Worm (Caenorhabditis elegans) whole organism, young adult: Measurements from ENCODE around the gene ZK822.10.

ENCODE experiments used
- B0336.3 ChIP-seq: fragments of 200-800 bp; sonication (Bioruptor generic); IDR thresholded peaks from 2 replicates; pipeline ENCODE4 v1.3.6; 2022; ENCODE audit warnings: missing genetic modification characterization, missing compliant biosample characterization
- F33H1.4 ChIP-seq: fragments of 200-800 bp; sonication (Bioruptor generic); IDR thresholded peaks from 2 replicates; pipeline ENCODE4 v1.3.6; 2022; ENCODE audit warnings: missing genetic modification reagents, missing genetic modification characterization, missing compliant biosample characterization
- K11D2.4 ChIP-seq: fragments of 200-800 bp; sonication (Bioruptor generic); IDR thresholded peaks from 2 replicates; pipeline ENCODE4 v1.3.6; 2022; ENCODE audit warnings: missing genetic modification reagents, missing genetic modification characterization, missing compliant biosample characterization
- K12H6.12 ChIP-seq: fragments of 200-800 bp; sonication (Bioruptor generic); optimal IDR thresholded peaks from 2 replicates; lab custom pipeline; 2018; ENCODE audit warnings: mild to moderate bottlenecking, missing genetic modification characterization, missing compliant biosample characterization
- Y53G8AR.9 ChIP-seq: fragments of 200-800 bp; sonication (Bioruptor generic); conservative IDR thresholded peaks from 2 replicates; pipeline ENCODE4 v1.3.6; 2022; ENCODE audit warnings: missing genetic modification reagents, missing genetic modification characterization, missing compliant biosample characterization
- Y95B8A.8 ChIP-seq: fragments of 200-800 bp; sonication (Bioruptor generic); IDR thresholded peaks from 2 replicates; pipeline ENCODE4 v1.3.6; 2022; ENCODE audit warnings: missing genetic modification reagents, missing genetic modification characterization, missing compliant biosample characterization
- akir-1 ChIP-seq: fragments of 200-800 bp; sonication (Bioruptor generic); optimal IDR thresholded peaks from 2 replicates; lab custom pipeline; 2018; ENCODE audit warnings: mild to moderate bottlenecking, missing genetic modification characterization, moderate library complexity, missing compliant biosample characterization
- ama-1 ChIP-seq, 3 experiments: fragments of 150-350 bp in 1 of 3; sonication (generic microtip) in 2 of 3; optimal IDR thresholded peaks; 2 replicates each; lab custom pipeline; 2014 to 2018; ENCODE audit warnings: missing biosample characterization in 2 of 3, missing genetic modification characterization in 2 of 3, missing genetic modification reagents in 2 of 3
- aptf-2 ChIP-seq: fragments of 200-800 bp; sonication (Bioruptor generic); conservative IDR thresholded peaks from 2 replicates; pipeline ENCODE4 v1.3.6; 2022; ENCODE audit warnings: missing genetic modification reagents, missing genetic modification characterization, missing compliant biosample characterization
- atf-7 ChIP-seq: sonication (generic microtip); optimal IDR thresholded peaks from 2 replicates; lab custom pipeline; 2017; ENCODE audit warnings: mild to moderate bottlenecking, missing genetic modification characterization, missing compliant biosample characterization
- cebp-1 ChIP-seq, 2 experiments: fragments of 200-800 bp in 1 of 2; sonication (Bioruptor generic) in 1 of 2; sonication (generic microtip) in 1 of 2; IDR thresholded peaks in 1 of 2; optimal IDR thresholded peaks in 1 of 2; 2 replicates each; pipeline versions ENCODE4 v1.3.6 to Lab custom; 2017 to 2022; ENCODE audit warnings: missing compliant biosample characterization in 2 of 2, missing genetic modification characterization in 2 of 2, mild to moderate bottlenecking in 1 of 2, missing genetic modification reagents in 1 of 2, moderate library complexity in 1 of 2
- ceh-27 ChIP-seq: fragments of 200-800 bp; sonication (Bioruptor generic); optimal IDR thresholded peaks from 2 replicates; lab custom pipeline; 2018; ENCODE audit warnings: mild to moderate bottlenecking, missing genetic modification characterization, moderate library complexity, missing compliant biosample characterization
- dox-1 ChIP-seq: fragments of 200-800 bp; sonication (Bioruptor generic); IDR thresholded peaks from 2 replicates; pipeline ENCODE4 v1.3.6; 2022; ENCODE audit warnings: missing genetic modification reagents, missing genetic modification characterization, missing compliant biosample characterization
- egl-44 ChIP-seq: fragments of 200-800 bp; sonication (Bioruptor generic); IDR thresholded peaks from 2 replicates; pipeline ENCODE4 v1.3.6; 2022; ENCODE audit warnings: missing genetic modification reagents, missing genetic modification characterization, missing compliant biosample characterization
- ekl-4 ChIP-seq: fragments of 200-800 bp; sonication (Bioruptor generic); IDR thresholded peaks from 2 replicates; pipeline ENCODE4 v1.3.6; 2022; ENCODE audit warnings: missing genetic modification reagents, missing genetic modification characterization, missing compliant biosample characterization
- fkh-3 ChIP-seq: sonication (generic microtip); optimal IDR thresholded peaks from 2 replicates; lab custom pipeline; 2016; ENCODE audit warnings: mild to moderate bottlenecking, missing genetic modification characterization, missing compliant biosample characterization
- hlh-12 ChIP-seq: sonication (generic microtip); optimal IDR thresholded peaks from 2 replicates; lab custom pipeline; 2016; ENCODE audit warnings: missing genetic modification characterization, missing compliant biosample characterization
- hmg-1.2 ChIP-seq: fragments of 200-800 bp; sonication (Bioruptor generic); IDR thresholded peaks from 2 replicates; pipeline ENCODE4 v1.3.6; 2022; ENCODE audit warnings: missing genetic modification reagents, missing genetic modification characterization, missing compliant biosample characterization
- hsf-1 ChIP-seq: fragments of 200-800 bp; sonication (Bioruptor generic); IDR thresholded peaks from 2 replicates; pipeline ENCODE4 v1.3.6; 2022; ENCODE audit warnings: missing genetic modification reagents, missing genetic modification characterization, missing compliant biosample characterization
- lin-26 ChIP-seq: fragments of 200-800 bp; sonication (Bioruptor generic); IDR thresholded peaks from 2 replicates; pipeline ENCODE4 v1.3.6; 2022; ENCODE audit warnings: missing genetic modification reagents, missing genetic modification characterization, missing compliant biosample characterization
- madf-3 ChIP-seq: fragments of 200-800 bp; sonication (Bioruptor generic); IDR thresholded peaks from 2 replicates; pipeline ENCODE4 v1.3.6; 2022; ENCODE audit warnings: missing genetic modification reagents, missing genetic modification characterization, missing compliant biosample characterization
- madf-6 ChIP-seq: fragments of 200-800 bp; sonication (Bioruptor generic); IDR thresholded peaks from 2 replicates; pipeline ENCODE4 v1.3.6; 2022; ENCODE audit warnings: missing genetic modification reagents, missing genetic modification characterization, missing compliant biosample characterization
- mcd-1 ChIP-seq: fragments of 200-800 bp; sonication (Bioruptor generic); IDR thresholded peaks from 2 replicates; pipeline ENCODE4 v1.3.6; 2022; ENCODE audit warnings: missing genetic modification reagents, missing genetic modification characterization, missing compliant biosample characterization
- nhr-179 ChIP-seq: sonication (generic microtip); optimal IDR thresholded peaks from 2 replicates; lab custom pipeline; 2016; ENCODE audit warnings: mild to moderate bottlenecking, missing genetic modification characterization, missing compliant biosample characterization
- nhr-80 ChIP-seq: sonication (generic microtip); optimal IDR thresholded peaks from 2 replicates; lab custom pipeline; 2016; ENCODE audit warnings: missing genetic modification characterization, missing compliant biosample characterization
- pbrm-1 ChIP-seq: fragments of 200-800 bp; sonication (Bioruptor generic); IDR thresholded peaks from 2 replicates; pipeline ENCODE4 v1.3.6; 2022; ENCODE audit warnings: missing genetic modification reagents, missing genetic modification characterization, missing compliant biosample characterization
- repo-1 ChIP-seq: sonication (generic microtip); optimal IDR thresholded peaks from 2 replicates; lab custom pipeline; 2017; ENCODE audit warnings: mild to moderate bottlenecking, missing genetic modification characterization, missing compliant biosample characterization
- snpc-3.4 ChIP-seq: sonication (generic microtip); optimal IDR thresholded peaks from 2 replicates; lab custom pipeline; 2017; ENCODE audit warnings: missing genetic modification characterization, mild to moderate bottlenecking, missing compliant biosample characterization, antibody characterized with exemption, moderate library complexity, missing genotype, missing genetic modification reagents
- snpc-4 ChIP-seq, 5 experiments: fragments of 150-350 bp in 1 of 5; sonication (generic microtip) in 4 of 5; optimal IDR thresholded peaks; 2 replicates each; lab custom pipeline; 2014 to 2018; ENCODE audit warnings: missing genetic modification characterization in 5 of 5, missing biosample characterization in 3 of 5, antibody characterized with exemption in 2 of 5, mild to moderate bottlenecking in 2 of 5, missing compliant biosample characterization in 2 of 5, missing genotype in 2 of 5, moderate library complexity in 2 of 5, missing genetic modification reagents in 1 of 5
- unc-62 ChIP-seq: fragments of 150-350 bp; optimal IDR thresholded peaks from 2 replicates; lab custom pipeline; 2014; ENCODE audit warnings: missing biosample characterization, missing genetic modification reagents, missing genetic modification characterization

The ZK822.10 gene

DNA sequence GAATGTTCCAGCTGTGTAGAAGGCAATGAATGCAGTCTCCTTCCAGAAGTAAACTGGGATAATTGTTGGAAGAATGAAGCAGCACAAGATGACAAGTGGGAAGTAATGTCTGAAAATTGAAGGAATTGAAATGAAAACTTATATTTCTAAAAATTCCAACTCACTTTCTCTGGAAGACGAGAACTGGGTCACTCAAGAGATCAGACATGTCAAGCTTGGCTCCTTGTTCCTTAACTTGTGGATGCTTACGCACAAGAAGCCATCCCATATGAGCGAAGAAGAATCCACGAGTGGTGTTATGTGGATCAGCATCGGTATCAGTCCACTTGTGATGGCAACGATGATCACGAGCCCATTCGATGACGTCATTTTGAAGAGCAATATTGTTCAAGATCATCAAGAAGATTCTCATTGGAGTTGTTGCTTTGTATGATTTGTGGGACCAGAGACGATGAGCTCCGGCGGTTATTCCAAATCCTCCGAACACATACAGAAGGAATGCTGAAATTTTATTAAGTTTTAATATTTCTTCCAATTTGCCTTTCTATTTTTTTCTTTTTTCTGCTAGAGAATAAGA, 2.6 kb upstream of the ZK822.10 start:
- TF ChIP-seq K11D2.4 (GFP tag; lab: Robert Waterston, UW) = no peak
- TF ChIP-seq atf-7 (tag; lab: Kevin White, UChicago) = peak; percentile 85
- peak; percentile 56; the same call in 1 of the 2 replicates for TF ChIP-seq Y95B8A.8
- TF ChIP-seq Y53G8AR.9 = peak; percentile 68
- TF ChIP-seq ama-1 (optimal IDR thresholded peaks at IDR 0.05; lab: Kevin White, UChicago) = no peak
- TF ChIP-seq ama-1 (GFP tag; optimal IDR thresholded peaks at IDR 0.05; lab: Kevin White, UChicago) = peak in 1 of 2 experiments; percentile 6
- TF ChIP-seq K12H6.12 = no peak
- TF ChIP-seq lin-26 (GFP tag; lab: Robert Waterston, UW) = 0 out of 2 replicates have a peak, but pooled peaks have one; percentile 43
- TF ChIP-seq, all 124 proteins: peak for 5

DNA sequence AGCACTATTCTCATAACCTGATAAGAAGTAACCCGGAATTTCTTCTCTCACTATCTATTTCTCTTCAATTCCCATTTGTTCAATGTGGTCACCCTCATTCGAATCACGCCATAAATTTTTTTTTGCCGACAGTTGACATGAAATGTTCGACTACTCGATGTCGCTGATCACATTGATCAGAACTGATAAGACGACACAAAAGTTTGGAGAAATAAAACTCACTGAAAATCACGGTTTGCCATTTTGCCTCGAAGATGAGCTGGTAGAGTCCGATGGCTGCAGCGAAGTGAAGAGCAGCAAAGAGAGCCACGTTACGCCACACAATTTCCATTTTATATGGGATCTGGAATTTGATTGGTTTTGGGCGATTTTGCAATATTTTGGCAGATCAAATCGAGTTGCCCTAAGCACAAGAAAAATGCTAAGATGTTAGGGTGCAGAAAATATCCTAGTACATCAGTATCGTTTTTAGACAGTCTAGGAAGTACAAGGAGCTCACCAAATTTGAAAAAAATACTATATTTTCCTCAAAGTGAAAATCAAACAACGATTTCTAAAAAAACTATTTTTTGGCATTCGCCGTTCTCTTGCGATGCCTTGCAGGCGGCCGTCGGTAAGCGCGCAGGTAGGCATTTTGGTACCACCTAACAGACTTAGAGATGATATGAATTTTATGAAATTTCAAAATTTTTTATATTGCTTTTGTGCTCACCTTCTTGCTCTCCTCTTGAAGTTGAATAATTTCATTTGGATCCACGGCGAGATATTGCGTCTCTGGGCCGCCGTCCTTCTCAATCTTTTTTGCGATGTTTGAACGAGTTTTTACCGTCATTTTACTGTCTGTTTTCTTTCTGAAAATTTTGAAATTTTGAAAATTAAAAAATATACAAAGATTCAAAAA, 1.9 kb upstream of the ZK822.10 start, which contains the start of gene fat-6:
Gene fat-6, minus strand, starts transcription at position 851 of the 901 bp plus-strand sequence.
- TF ChIP-seq dox-1 (GFP tag; lab: Robert Waterston, UW) (0 out of 2 replicates have a peak, but pooled peaks have one; percentile 14), Y53G8AR.9 (peak; percentile 58; the same call in 1 of the 2 replicates), pbrm-1 (GFP tag; lab: Robert Waterston, UW) (peak; percentile 44; the same call in 1 of the 2 replicates), nhr-179 (tag; lab: Kevin White, UChicago) (no peak), nhr-80 (peak; percentile 43), repo-1 (tag; lab: Kevin White, UChicago) (peak; percentile 75), mcd-1 (GFP tag; lab: Robert Waterston, UW) (peak; percentile 11; the same call in 1 of the 2 replicates), atf-7 (tag; lab: Kevin White, UChicago) (peak; percentile 8), madf-3 (GFP tag; lab: Robert Waterston, UW) (0 out of 2 replicates have a peak, but pooled peaks have one; percentile 65), F33H1.4 (peak; percentile 8; the same call in 1 of the 2 replicates), cebp-1 (GFP tag; IDR thresholded peaks at IDR 0.05; lab: Robert Waterston, UW) (no peak), cebp-1 (tag; optimal IDR thresholded peaks at IDR 0.05; lab: Kevin White, UChicago) (peak; percentile 20), hlh-12 (tag; lab: Kevin White, UChicago) (no peak), B0336.3 (GFP tag; lab: Robert Waterston, UW) (peak; percentile 33; the same call in 1 of the 2 replicates), madf-6 (GFP tag; lab: Robert Waterston, UW) (0 out of 2 replicates have a peak, but pooled peaks have one; percentile 11), fkh-3 (tag; lab: Kevin White, UChicago) (no peak), ekl-4 (0 out of 2 replicates have a peak, but pooled peaks have one; percentile 30)

DNA sequence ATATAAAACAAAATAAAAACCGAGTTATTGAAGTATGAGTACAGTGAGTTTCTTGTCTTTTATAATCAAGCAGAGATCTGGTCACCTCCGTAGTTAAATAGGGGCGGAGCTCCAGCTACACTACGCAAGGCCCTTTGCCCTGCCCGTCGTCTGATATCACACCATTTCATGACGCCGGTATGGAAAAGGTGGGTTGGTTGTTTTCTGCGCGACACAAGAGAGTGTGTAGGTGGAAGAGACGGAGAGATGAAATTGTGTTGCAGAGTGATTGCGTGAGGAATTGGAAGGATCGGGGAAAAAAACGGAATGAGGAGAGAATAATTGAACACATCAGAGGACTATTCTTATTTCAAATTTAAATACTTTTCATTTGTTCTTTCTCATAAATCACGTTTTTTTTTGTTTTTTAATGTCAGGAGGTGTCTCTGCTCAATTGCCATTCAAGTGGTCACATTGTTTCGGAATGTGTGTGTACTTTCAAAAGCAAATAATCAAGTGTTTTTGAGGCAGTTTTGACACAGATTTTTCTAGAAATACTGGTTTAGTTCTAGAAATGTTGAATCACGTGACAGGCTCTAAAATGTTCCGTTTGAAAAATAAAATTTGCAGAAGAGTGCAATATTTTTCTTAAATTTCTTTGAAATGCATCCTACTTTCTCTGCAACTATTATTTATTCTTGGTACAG, 1.0 kb upstream of the ZK822.10 start, which contains the start of gene ZK822.9:
Gene ZK822.9, plus strand, starts transcription at position 180 of the 686 bp plus-strand sequence.
- TF ChIP-seq snpc-3.4 (tag; lab: Kevin White, UChicago) (peak; percentile 16), nhr-80 (peak; percentile 65), hsf-1 (peak; percentile 79), ekl-4 (no peak), akir-1 (GFP tag; lab: Kevin White, UChicago) (no peak), Y53G8AR.9 (0 out of 2 replicates have a peak, but pooled peaks have one; percentile 17), egl-44 (GFP tag; lab: Robert Waterston, UW) (0 out of 2 replicates have a peak, but pooled peaks have one; percentile 8), unc-62 (GFP tag; lab: Kevin White, UChicago) (peak; percentile 9), hmg-1.2 (GFP tag; lab: Robert Waterston, UW) (peak; percentile 63), ceh-27 (GFP tag; lab: Kevin White, UChicago) (peak; percentile 35), cebp-1 (GFP tag; IDR thresholded peaks at IDR 0.05; lab: Robert Waterston, UW) (no peak), cebp-1 (tag; optimal IDR thresholded peaks at IDR 0.05; lab: Kevin White, UChicago) (no peak), aptf-2 (GFP tag; lab: Robert Waterston, UW) (no peak), snpc-4 (GFP tag; optimal IDR thresholded peaks at IDR 0.05; lab: Kevin White, UChicago) (no peak), snpc-4 (tag; optimal IDR thresholded peaks at IDR 0.05; lab: Kevin White, UChicago) (peak in 1 of 4 experiments; percentile 6)
